Worm (Caenorhabditis elegans): ENCODE data around the gene best-16.

DNA sequence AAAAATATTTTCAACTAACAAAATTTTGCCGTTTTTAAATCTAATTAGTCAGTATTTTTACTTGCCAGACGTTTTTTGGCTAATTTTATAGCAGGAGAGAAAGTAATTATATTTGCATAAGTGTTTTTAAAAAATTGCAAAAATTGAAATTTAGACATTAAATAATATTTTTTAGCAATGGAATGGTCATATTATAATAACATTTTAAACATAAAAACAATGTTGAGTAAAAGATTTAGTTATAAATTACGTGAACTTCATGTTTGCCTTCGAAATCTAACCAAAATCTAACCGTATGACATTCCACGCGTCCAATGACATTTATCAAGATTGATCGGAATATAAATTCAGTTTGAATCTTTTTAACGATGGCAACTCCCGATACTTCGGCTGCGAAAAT lies 41.3 kb downstream of the best-16 start, which contains the start of gene C34D4.2:
- TF ChIP-seq egl-5 (tag; optimal IDR thresholded peaks at IDR 0.05) (no peak), ztf-4 (tag; optimal IDR thresholded peaks at IDR 0.05) (no peak), lin-39 (tag; optimal IDR thresholded peaks at IDR 0.05) (no peak), unc-39 (tag; optimal IDR thresholded peaks at IDR 0.05) (no peak), nhr-12 (tag; optimal IDR thresholded peaks at IDR 0.05) (no peak)
